Fruit fly (Drosophila melanogaster) whole organism, prepupa: Measurements from ENCODE around the gene CG46458.

Source experiments
- CG10669 ChIP-seq: fragments of 200-800 bp; sonication (Bioruptor generic); optimal IDR thresholded peaks from 3 replicates; lab custom pipeline; 2018; ENCODE audit warnings: missing biosample characterization, mild to moderate bottlenecking, missing genetic modification characterization, moderate library complexity
- CG11294 ChIP-seq: fragments of 200-800 bp; sonication (Bioruptor generic); IDR thresholded peaks from 2 replicates; pipeline ENCODE4 v1.3.6; 2022; ENCODE audit warnings: missing biosample characterization, missing genetic modification characterization
- CG11762 ChIP-seq: fragments of 200-800 bp; sonication (Bioruptor generic); optimal IDR thresholded peaks from 3 replicates; lab custom pipeline; 2016; ENCODE audit warnings: missing biosample characterization, missing genetic modification characterization; ENCODE audit not compliant: insufficient read depth
- CG11902 ChIP-seq: fragments of 200-800 bp; sonication (Bioruptor generic); optimal IDR thresholded peaks from 3 replicates; lab custom pipeline; 2016; ENCODE audit warnings: missing biosample characterization, missing genetic modification characterization
- CG15336 ChIP-seq: fragments of 200-800 bp; sonication (Bioruptor generic); IDR thresholded peaks from 2 replicates; pipeline ENCODE4 v1.3.6; 2022; ENCODE audit warnings: missing biosample characterization, missing genetic modification characterization
- CG1621 ChIP-seq: fragments of 200-800 bp; sonication (Bioruptor generic); optimal IDR thresholded peaks from 3 replicates; lab custom pipeline; 2018; ENCODE audit warnings: missing biosample characterization, mild to moderate bottlenecking, missing genetic modification characterization
- CG16779 ChIP-seq: fragments of 200-800 bp; sonication (Bioruptor generic); optimal IDR thresholded peaks from 3 replicates; lab custom pipeline; 2017; ENCODE audit warnings: missing biosample characterization, mild to moderate bottlenecking, missing genetic modification characterization
- CG3032 ChIP-seq: fragments of 200-800 bp; optimal IDR thresholded peaks from 2 replicates; lab custom pipeline; 2019; ENCODE audit warnings: missing biosample characterization, mild to moderate bottlenecking, missing genetic modification characterization, moderate library complexity
- CG31627 ChIP-seq: fragments of 200-800 bp; sonication (Bioruptor generic); optimal IDR thresholded peaks from 3 replicates; lab custom pipeline; 2016; ENCODE audit warnings: missing biosample characterization, missing genetic modification characterization
- CG32006 ChIP-seq: fragments of 200-800 bp; sonication (Bioruptor generic); optimal IDR thresholded peaks from 3 replicates; lab custom pipeline; 2017; ENCODE audit warnings: missing biosample characterization, mild to moderate bottlenecking, missing genetic modification characterization
- CG4318 ChIP-seq: fragments of 200-800 bp; sonication (Bioruptor generic); optimal IDR thresholded peaks from 3 replicates; lab custom pipeline; 2017; ENCODE audit warnings: missing biosample characterization, mild to moderate bottlenecking, missing genetic modification characterization
- CG6276 ChIP-seq: fragments of 200-800 bp; sonication (Bioruptor generic); optimal IDR thresholded peaks from 2 replicates; lab custom pipeline; 2017; ENCODE audit warnings: missing biosample characterization, mild to moderate bottlenecking, missing genetic modification characterization
- CG6792 ChIP-seq: fragments of 200-800 bp; sonication (Bioruptor generic); optimal IDR thresholded peaks from 3 replicates; lab custom pipeline; 2016; ENCODE audit warnings: missing biosample characterization, missing genetic modification characterization
- CG6808 ChIP-seq: fragments of 200-800 bp; sonication (Bioruptor generic); optimal IDR thresholded peaks from 3 replicates; lab custom pipeline; 2017; ENCODE audit warnings: missing biosample characterization, missing genetic modification characterization, mild to moderate bottlenecking, moderate library complexity, missing genetic modification reagents
- CG6854 ChIP-seq: fragments of 200-800 bp; sonication (Bioruptor generic); optimal IDR thresholded peaks from 2 replicates; lab custom pipeline; 2017; ENCODE audit warnings: missing biosample characterization, mild to moderate bottlenecking, missing genetic modification characterization
- CG8119 ChIP-seq: fragments of 200-800 bp; sonication (Bioruptor generic); IDR thresholded peaks from 3 replicates; pipeline ENCODE4 v1.3.6; 2022; ENCODE audit warnings: missing biosample characterization, missing genetic modification characterization
- CG9139 ChIP-seq: fragments of 200-800 bp; sonication (Bioruptor generic); optimal IDR thresholded peaks from 3 replicates; lab custom pipeline; 2017; ENCODE audit warnings: missing biosample characterization, mild to moderate bottlenecking, missing genetic modification characterization
- Eip78C ChIP-seq: fragments of 200-800 bp; sonication (Bioruptor generic); peaks from one replicate; lab custom pipeline; 2016; ENCODE audit warnings: missing biosample characterization, missing genetic modification characterization
- Eip93F ChIP-seq: fragments of 200-800 bp; sonication (Bioruptor generic); optimal IDR thresholded peaks from 2 replicates; lab custom pipeline; 2016; ENCODE audit warnings: missing biosample characterization, mild to moderate bottlenecking, missing genetic modification characterization
- Ets96B ChIP-seq: fragments of 200-800 bp; optimal IDR thresholded peaks from 2 replicates; lab custom pipeline; 2019; ENCODE audit warnings: missing biosample characterization, mild to moderate bottlenecking, missing genetic modification characterization, moderate library complexity
- Hr38 ChIP-seq: sonication (Bioruptor generic); optimal IDR thresholded peaks from 2 replicates; lab custom pipeline; 2016; ENCODE audit warnings: missing biosample characterization, missing genetic modification characterization
- Hr4 ChIP-seq: fragments of 200-800 bp; sonication (Bioruptor generic); optimal IDR thresholded peaks from 3 replicates; lab custom pipeline; 2016; ENCODE audit warnings: missing biosample characterization, missing genetic modification characterization
- Sox102F ChIP-seq: fragments of 200-800 bp; sonication (Bioruptor generic); optimal IDR thresholded peaks from 2 replicates; lab custom pipeline; 2016; ENCODE audit warnings: missing biosample characterization, mild to moderate bottlenecking, missing genetic modification characterization
- Sox15 ChIP-seq: fragments of 200-800 bp; sonication (Bioruptor generic); optimal IDR thresholded peaks from 3 replicates; lab custom pipeline; 2016; ENCODE audit warnings: missing biosample characterization, missing genetic modification characterization
- achi ChIP-seq: fragments of 200-800 bp; sonication (Bioruptor generic); optimal IDR thresholded peaks from 3 replicates; lab custom pipeline; 2016; ENCODE audit warnings: missing biosample characterization, missing genetic modification characterization
- acj6 ChIP-seq: fragments of 200-800 bp; sonication (Bioruptor generic); optimal IDR thresholded peaks from 3 replicates; lab custom pipeline; 2016; ENCODE audit warnings: missing biosample characterization, missing genetic modification characterization
- cyc ChIP-seq: fragments of 200-800 bp; sonication (Bioruptor generic); optimal IDR thresholded peaks from 3 replicates; lab custom pipeline; 2016; ENCODE audit warnings: missing biosample characterization, missing genetic modification characterization
- esn ChIP-seq: fragments of 200-800 bp; sonication (Bioruptor generic); optimal IDR thresholded peaks from 2 replicates; lab custom pipeline; 2016; ENCODE audit warnings: missing biosample characterization, mild to moderate bottlenecking, missing genetic modification characterization, moderate library complexity
- fd59A ChIP-seq: fragments of 200-800 bp; sonication (Bioruptor generic); optimal IDR thresholded peaks from 2 replicates; lab custom pipeline; 2017; ENCODE audit warnings: missing biosample characterization, mild to moderate bottlenecking, missing genetic modification characterization, missing genetic modification reagents
- fd85E ChIP-seq: fragments of 200-800 bp; sonication (Bioruptor generic); optimal IDR thresholded peaks from 3 replicates; lab custom pipeline; 2016; ENCODE audit warnings: missing biosample characterization, missing genetic modification characterization
- fkh ChIP-seq: fragments of 200-800 bp; sonication (Bioruptor generic); optimal IDR thresholded peaks from 3 replicates; lab custom pipeline; 2017; ENCODE audit warnings: missing biosample characterization, mild to moderate bottlenecking, missing genetic modification characterization, moderate library complexity
- net ChIP-seq: fragments of 200-800 bp; sonication (Bioruptor generic); optimal IDR thresholded peaks from 3 replicates; lab custom pipeline; 2016; ENCODE audit warnings: missing biosample characterization, missing genetic modification characterization
- pdm3 ChIP-seq: fragments of 200-800 bp; sonication (Bioruptor generic); optimal IDR thresholded peaks from 3 replicates; lab custom pipeline; 2016; ENCODE audit warnings: missing biosample characterization, missing genetic modification characterization
- salr ChIP-seq, 2 experiments: fragments of 200-800 bp; sonication (Bioruptor generic); optimal IDR thresholded peaks; 3 replicates each; lab custom pipeline; 2016 to 2018; ENCODE audit warnings: missing biosample characterization in 2 of 2, missing genetic modification characterization in 2 of 2, mild to moderate bottlenecking in 1 of 2
- ss ChIP-seq, 2 experiments: fragments of 200-800 bp; sonication (Bioruptor generic); optimal IDR thresholded peaks; 2 replicates in 1 of 2; 3 replicates in 1 of 2; lab custom pipeline; 2017 to 2018; ENCODE audit warnings: mild to moderate bottlenecking in 2 of 2, missing biosample characterization in 2 of 2, missing genetic modification characterization in 2 of 2, moderate library complexity in 1 of 2
- topi ChIP-seq: fragments of 200-800 bp; sonication (Bioruptor generic); optimal IDR thresholded peaks from 3 replicates; lab custom pipeline; 2016; ENCODE audit warnings: missing biosample characterization, missing genetic modification characterization

The CG46458 gene

DNA sequence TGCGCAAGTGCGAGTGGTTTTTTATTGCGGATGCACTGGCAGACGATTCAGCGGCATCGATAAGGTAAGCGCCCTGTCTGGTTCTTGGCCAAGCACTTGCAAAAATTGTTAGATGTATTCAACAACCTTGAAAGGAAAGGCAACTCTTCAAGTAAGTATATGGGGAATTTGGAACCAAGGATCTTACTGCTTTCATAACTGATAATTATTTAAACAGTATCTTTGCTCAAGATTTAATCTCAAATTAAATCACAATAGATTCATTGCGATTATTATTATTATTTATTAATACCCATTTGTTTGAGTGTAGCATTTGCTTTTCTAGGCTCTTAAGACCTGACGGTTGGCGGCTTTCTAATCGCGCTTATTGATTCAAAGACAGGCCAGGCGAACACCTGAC lies 31.2 kb upstream of the CG46458 start:
- TF ChIP-seq Sox102F (GFP tag; lab: Kevin White, UChicago) (no peak), topi (no peak), CG10669 (GFP tag; lab: Kevin White, UChicago) (no peak), CG3032 (tag; lab: Kevin White, UChicago) (no peak), CG32006 (GFP tag; lab: Kevin White, UChicago) (peak; percentile 64), CG6854 (GFP tag; lab: Kevin White, UChicago) (no peak), CG11294 (GFP tag; lab: Robert Waterston, UW) (no peak), Hr4 (GFP tag; lab: Kevin White, UChicago) (peak; percentile 33), salr (GFP tag; optimal IDR thresholded peaks at IDR 0.05; lab: Kevin White, UChicago) (peak in 1 of 2 experiments; percentile 26), CG4318 (peak; percentile 36), CG6792 (GFP tag; lab: Kevin White, UChicago) (no peak), CG6808 (GFP tag; lab: Kevin White, UChicago) (no peak), CG8119 (0 out of 3 replicates have a peak, but pooled peaks have one; percentile 36), fkh (GFP tag; lab: Kevin White, UChicago) (no peak), CG15336 (GFP tag; lab: Robert Waterston, UW) (peak; percentile 54), pdm3 (GFP tag; lab: Kevin White, UChicago) (no peak), Ets96B (tag; lab: Kevin White, UChicago) (no peak)

dm6 chr3R:6983674-6984073 lies 25.5 kb upstream of the CG46458 start:
- TF ChIP-seq fkh (GFP tag; lab: Kevin White, UChicago) (no peak), fd59A (GFP tag; lab: Kevin White, UChicago) (no peak), net (GFP tag; lab: Kevin White, UChicago) (no peak), Eip93F (GFP tag; lab: Kevin White, UChicago) (no peak), CG1621 (tag; lab: Kevin White, UChicago) (no peak), CG9139 (GFP tag; lab: Kevin White, UChicago) (no peak), CG32006 (GFP tag; lab: Kevin White, UChicago) (no peak), CG6276 (no peak), CG16779 (tag; lab: Kevin White, UChicago) (no peak), achi (GFP tag; lab: Kevin White, UChicago) (no peak), acj6 (GFP tag; lab: Kevin White, UChicago) (no peak), fd85E (GFP tag; lab: Kevin White, UChicago) (no peak), CG11762 (GFP tag; lab: Kevin White, UChicago) (no peak)

DNA sequence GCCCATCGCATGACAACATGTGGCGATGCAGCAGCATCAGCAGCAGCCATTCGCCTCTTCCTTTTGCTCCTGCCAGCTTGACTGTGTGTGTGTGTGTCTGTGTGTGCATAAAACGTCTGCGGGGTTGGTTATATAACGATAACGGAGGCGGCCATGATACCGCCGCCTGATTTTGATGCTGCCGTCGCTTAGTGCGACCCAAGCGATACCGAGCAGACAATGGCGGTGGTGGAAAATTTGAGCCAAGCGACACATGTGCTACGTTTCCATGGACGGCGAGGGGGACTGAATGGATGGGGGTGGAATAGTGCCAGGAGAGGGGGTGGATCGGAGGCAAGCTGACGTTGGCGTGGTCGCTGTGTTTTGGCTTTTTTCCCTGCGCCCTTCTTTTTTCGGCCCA lies 20.2 kb upstream of the CG46458 start:
- no peak for TF ChIP-seq Eip78C (GFP tag; lab: Kevin White, UChicago)

DNA sequence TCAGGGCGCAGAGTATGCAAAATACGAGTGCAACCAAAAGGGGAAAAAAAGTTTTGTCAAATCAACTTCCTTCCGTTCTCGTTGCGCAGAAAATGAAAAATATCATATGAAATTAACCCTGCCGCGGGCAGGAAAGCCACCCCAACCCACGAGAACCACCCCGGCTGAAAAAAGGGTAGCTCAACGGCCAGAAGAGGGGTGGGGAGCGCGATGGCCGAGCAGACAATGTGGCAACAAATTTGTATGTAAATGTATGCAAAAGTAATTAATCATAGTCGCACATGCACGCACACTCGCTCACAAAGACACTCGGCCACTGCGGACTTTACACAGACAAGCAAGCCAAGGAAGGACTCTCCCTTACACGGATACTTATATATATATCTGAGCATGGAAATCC lies 18.9 kb upstream of the CG46458 start:
- TF ChIP-seq Hr38 (GFP tag; lab: Kevin White, UChicago) = no peak
- TF ChIP-seq CG15336 (GFP tag; lab: Robert Waterston, UW) = no peak
- peak in 1 of 2 experiments; percentile 5 for TF ChIP-seq ss (GFP tag; optimal IDR thresholded peaks at IDR 0.05; lab: Kevin White, UChicago)
- TF ChIP-seq CG1621 (tag; lab: Kevin White, UChicago) = no peak
- no peak for TF ChIP-seq Hr4 (GFP tag; lab: Kevin White, UChicago)

DNA sequence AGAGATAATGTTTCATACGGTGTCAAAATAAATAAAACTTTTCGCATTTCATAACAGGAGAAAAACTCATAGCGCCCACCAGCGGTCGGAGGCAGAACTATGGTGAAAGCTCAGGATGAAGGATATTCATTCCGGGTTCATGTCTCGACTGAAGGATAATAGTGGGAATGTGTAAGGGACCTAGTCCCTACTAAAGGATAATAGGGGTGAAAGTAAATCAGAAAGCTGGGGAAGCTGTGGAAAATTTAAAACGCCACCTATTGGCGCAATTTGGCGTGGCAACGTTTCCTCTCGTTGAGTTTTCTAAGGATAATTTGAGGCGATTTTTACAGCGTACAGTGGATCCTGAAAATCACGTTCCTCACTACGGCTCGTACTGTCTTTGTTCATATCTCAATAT lies 15.1 kb upstream of the CG46458 start:
- TF ChIP-seq CG11902 (GFP tag; lab: Kevin White, UChicago) (no peak), CG16779 (tag; lab: Kevin White, UChicago) (no peak), esn (GFP tag; lab: Kevin White, UChicago) (peak; percentile 1), CG1621 (tag; lab: Kevin White, UChicago) (peak; percentile 87), cyc (GFP tag; lab: Kevin White, UChicago) (no peak), ss (GFP tag; optimal IDR thresholded peaks at IDR 0.05; lab: Kevin White, UChicago) (no peak), Eip78C (GFP tag; lab: Kevin White, UChicago) (peak; percentile 50), CG31627 (no peak), Sox15 (no peak)
